Worm (Caenorhabditis elegans) whole organism, L4 larva: ENCODE results near the gene srg-20.

ENCODE experiments used
- F10B5.3 ChIP-seq: sonication (generic microtip); optimal IDR thresholded peaks from 2 replicates; lab custom pipeline; 2016; ENCODE audit warnings: mild to moderate bottlenecking, missing genetic modification characterization, missing compliant biosample characterization
- F37D6.2 ChIP-seq: sonication (generic microtip); optimal IDR thresholded peaks from 2 replicates; lab custom pipeline; 2016; ENCODE audit warnings: mild to moderate bottlenecking, missing genetic modification characterization, missing compliant biosample characterization
- F44E2.7 ChIP-seq: fragments of 200-800 bp; sonication (Bioruptor generic); IDR thresholded peaks from 2 replicates; pipeline ENCODE4 v2.1.2; 2022; ENCODE audit warnings: missing genetic modification characterization, missing compliant biosample characterization
- F49E8.2 ChIP-seq: sonication (generic microtip); optimal IDR thresholded peaks from 2 replicates; lab custom pipeline; 2016; ENCODE audit warnings: missing compliant biosample characterization, mild to moderate bottlenecking, missing genetic modification characterization, borderline replicate concordance
- R02D3.7 ChIP-seq: fragments of 150-350 bp; sonication (generic microtip); optimal IDR thresholded peaks from 3 replicates; lab custom pipeline; 2014; ENCODE audit warnings: missing biosample characterization, missing genetic modification characterization
- Y105C5A.15 ChIP-seq: fragments of 200-800 bp; sonication (Bioruptor generic); IDR thresholded peaks from 2 replicates; pipeline ENCODE4 v1.3.6; 2022; ENCODE audit warnings: missing genetic modification characterization, missing compliant biosample characterization
- Y5F2A.4 ChIP-seq: fragments of 200-800 bp; sonication (Bioruptor generic); optimal IDR thresholded peaks from 2 replicates; lab custom pipeline; 2018; ENCODE audit warnings: mild to moderate bottlenecking, missing genetic modification characterization, missing compliant biosample characterization
- aha-1 ChIP-seq: fragments of 150-350 bp; peaks from one replicate; lab custom pipeline; 2014; ENCODE audit warnings: missing biosample characterization, missing genetic modification characterization
- ama-1 ChIP-seq: fragments of 150-350 bp; optimal IDR thresholded peaks from 2 replicates; lab custom pipeline; 2014; ENCODE audit warnings: inconsistent platforms, mixed read lengths
- ceh-32 ChIP-seq: sonication (generic microtip); optimal IDR thresholded peaks from 2 replicates; lab custom pipeline; 2016; ENCODE audit warnings: mild to moderate bottlenecking, missing genetic modification characterization, missing compliant biosample characterization; ENCODE audit not compliant: poor library complexity
- cey-2 ChIP-seq: sonication (generic microtip); optimal IDR thresholded peaks from 3 replicates; lab custom pipeline; 2017; ENCODE audit warnings: missing genetic modification characterization, mild to moderate bottlenecking, missing compliant biosample characterization, antibody characterized with exemption, borderline replicate concordance; ENCODE audit not compliant: insufficient read depth
- daf-12 ChIP-seq: fragments of 150-350 bp; optimal IDR thresholded peaks from 2 replicates; lab custom pipeline; 2014; ENCODE audit warnings: missing biosample characterization, missing genetic modification reagents, missing genetic modification characterization
- dmd-6 ChIP-seq: fragments of 200-800 bp; sonication (Bioruptor generic); IDR thresholded peaks from 2 replicates; pipeline ENCODE4 v1.3.6; 2022; ENCODE audit warnings: missing genetic modification reagents, missing genetic modification characterization, missing compliant biosample characterization
- egl-27 ChIP-seq: sonication (generic microtip); optimal IDR thresholded peaks from 3 replicates; lab custom pipeline; 2017; ENCODE audit warnings: missing biosample characterization, missing genetic modification reagents, missing genetic modification characterization
- egl-43 ChIP-seq: fragments of 200-800 bp; sonication (Bioruptor generic); IDR thresholded peaks from 2 replicates; pipeline ENCODE4 v1.3.6; 2022; ENCODE audit warnings: missing genetic modification reagents, missing genetic modification characterization, missing compliant biosample characterization
- hlh-11 ChIP-seq: fragments of 200-800 bp; sonication (Bioruptor generic); optimal IDR thresholded peaks from 2 replicates; lab custom pipeline; 2018; ENCODE audit warnings: mild to moderate bottlenecking, missing genetic modification characterization, missing compliant biosample characterization
- hmg-1.1 ChIP-seq: fragments of 200-800 bp; sonication (Bioruptor generic); IDR thresholded peaks from 2 replicates; pipeline ENCODE4 v1.3.6; 2022; ENCODE audit warnings: missing genetic modification reagents, missing genetic modification characterization, missing compliant biosample characterization
- jun-1 ChIP-seq: fragments of 150-350 bp; optimal IDR thresholded peaks from 2 replicates; lab custom pipeline; 2014; ENCODE audit warnings: missing biosample characterization, missing genetic modification reagents, missing genetic modification characterization
- lin-1 ChIP-seq: fragments of 200-800 bp; sonication (Bioruptor generic); IDR thresholded peaks from 2 replicates; pipeline ENCODE4 v1.3.6; 2022; ENCODE audit warnings: missing genetic modification reagents, missing genetic modification characterization, missing compliant biosample characterization
- lin-13 ChIP-seq: fragments of 150-350 bp; optimal IDR thresholded peaks from 2 replicates; lab custom pipeline; 2014; ENCODE audit warnings: missing biosample characterization, missing genetic modification reagents, missing genetic modification characterization
- madf-9 ChIP-seq: fragments of 200-800 bp; sonication (Bioruptor generic); conservative IDR thresholded peaks from 2 replicates; pipeline ENCODE4 v1.3.6; 2022; ENCODE audit warnings: missing genetic modification reagents, missing genetic modification characterization, missing compliant biosample characterization
- mdt-29 ChIP-seq: fragments of 200-800 bp; sonication (Bioruptor generic); IDR thresholded peaks from 2 replicates; pipeline ENCODE4 v1.3.6; 2022; ENCODE audit warnings: missing genetic modification reagents, missing genetic modification characterization, missing compliant biosample characterization
- mes-2 ChIP-seq: sonication (generic microtip); optimal IDR thresholded peaks from 2 replicates; lab custom pipeline; 2016; ENCODE audit warnings: missing genotype, mild to moderate bottlenecking, missing genetic modification characterization, missing compliant biosample characterization; ENCODE audit not compliant: poor library complexity, severe bottlenecking
- nhr-102 ChIP-seq: sonication (generic microtip); optimal IDR thresholded peaks from 2 replicates; lab custom pipeline; 2016; ENCODE audit warnings: mild to moderate bottlenecking, missing genetic modification characterization, moderate library complexity, missing compliant biosample characterization
- nhr-11 ChIP-seq: fragments of 150-350 bp; optimal IDR thresholded peaks from 2 replicates; lab custom pipeline; 2014; ENCODE audit warnings: missing biosample characterization, missing genetic modification characterization
- nhr-111 ChIP-seq: fragments of 200-800 bp; sonication (Bioruptor generic); optimal IDR thresholded peaks from 2 replicates; lab custom pipeline; 2018; ENCODE audit warnings: mild to moderate bottlenecking, missing genetic modification characterization, missing compliant biosample characterization
- nhr-25 ChIP-seq: sonication (generic microtip); optimal IDR thresholded peaks from 2 replicates; lab custom pipeline; 2017; ENCODE audit warnings: missing genetic modification characterization, mild to moderate bottlenecking, missing compliant biosample characterization, antibody characterized with exemption, moderate library complexity, borderline replicate concordance; ENCODE audit not compliant: insufficient read depth
- nhr-28 ChIP-seq: fragments of 150-350 bp; optimal IDR thresholded peaks from 2 replicates; lab custom pipeline; 2014; ENCODE audit warnings: missing biosample characterization, missing genetic modification characterization
- pqm-1 ChIP-seq: sonication (generic microtip); optimal IDR thresholded peaks from 2 replicates; lab custom pipeline; 2017; ENCODE audit warnings: missing biosample characterization, missing genetic modification characterization
- saeg-2 ChIP-seq: fragments of 200-800 bp; sonication (Bioruptor generic); IDR thresholded peaks from 2 replicates; pipeline ENCODE4 v1.3.6; 2022; ENCODE audit warnings: missing genetic modification reagents, missing genetic modification characterization, missing compliant biosample characterization
- set-16 ChIP-seq: fragments of 200-800 bp; sonication (Bioruptor generic); IDR thresholded peaks from 2 replicates; pipeline ENCODE4 v1.3.6; 2022; ENCODE audit warnings: missing genetic modification reagents, missing genetic modification characterization, missing compliant biosample characterization
- skn-1 ChIP-seq: fragments of 150-350 bp; optimal IDR thresholded peaks from 2 replicates; lab custom pipeline; 2014; ENCODE audit warnings: missing biosample characterization, missing genetic modification characterization
- spr-1 ChIP-seq: sonication (generic microtip); optimal IDR thresholded peaks from 2 replicates; lab custom pipeline; 2016; ENCODE audit warnings: mild to moderate bottlenecking, missing genetic modification characterization, missing compliant biosample characterization
- unc-130 ChIP-seq: sonication (generic microtip); optimal IDR thresholded peaks from 2 replicates; lab custom pipeline; 2016; ENCODE audit warnings: missing genetic modification reagents, missing genetic modification characterization, missing compliant biosample characterization
- zag-1 ChIP-seq: fragments of 150-350 bp; optimal IDR thresholded peaks from 2 replicates; lab custom pipeline; 2014; ENCODE audit warnings: missing biosample characterization, missing genetic modification characterization
- zfp-2 ChIP-seq: sonication (generic microtip); optimal IDR thresholded peaks from 2 replicates; lab custom pipeline; 2016; ENCODE audit warnings: mild to moderate bottlenecking, missing genetic modification characterization, missing compliant biosample characterization
- ztf-7 ChIP-seq: fragments of 150-350 bp; optimal IDR thresholded peaks from 2 replicates; lab custom pipeline; 2014; ENCODE audit warnings: missing biosample characterization, missing genetic modification characterization

srg-20 gene

DNA sequence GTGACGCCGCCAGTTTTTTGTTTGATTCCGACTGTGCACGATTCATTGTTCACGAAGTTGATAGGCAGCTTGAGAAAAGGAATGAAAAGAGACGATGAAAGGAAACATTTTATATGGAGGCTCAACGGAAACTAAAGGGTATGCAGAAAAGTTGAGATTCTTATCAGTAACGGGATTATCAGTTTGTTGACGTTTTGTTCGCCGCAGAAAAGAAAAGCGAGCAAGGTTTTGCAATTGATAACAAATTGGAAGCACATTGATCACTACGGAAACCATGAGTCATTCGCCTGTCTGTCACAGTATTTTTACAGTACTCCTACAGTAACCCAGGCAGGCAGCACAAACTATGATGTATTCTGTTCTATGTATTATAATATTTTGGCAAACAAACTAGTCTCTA, 523 bp upstream of the srg-20 start:
- TF ChIP-seq nhr-25 (tag; lab: Kevin White, UChicago) (no peak), nhr-28 (tag; lab: Kevin White, UChicago) (peak; percentile 4), egl-27 (tag; lab: Kevin White, UChicago) (no peak), aha-1 (peak; percentile 46), unc-130 (GFP tag; lab: Kevin White, UChicago) (no peak), madf-9 (no peak), nhr-111 (GFP tag; lab: Kevin White, UChicago) (no peak), ama-1 (lab: Kevin White, UChicago) (no peak), mes-2 (tag; lab: Kevin White, UChicago) (no peak), nhr-102 (tag; lab: Kevin White, UChicago) (no peak), daf-12 (no peak), skn-1 (tag; lab: Kevin White, UChicago) (no peak), F49E8.2 (tag; lab: Kevin White, UChicago) (no peak), dmd-6 (GFP tag; lab: Robert Waterston, UW) (peak; percentile 52; the same call in 1 of the 2 replicates), Y105C5A.15 (GFP tag; lab: Robert Waterston, UW) (no peak), ztf-7 (tag; lab: Kevin White, UChicago) (no peak)

DNA sequence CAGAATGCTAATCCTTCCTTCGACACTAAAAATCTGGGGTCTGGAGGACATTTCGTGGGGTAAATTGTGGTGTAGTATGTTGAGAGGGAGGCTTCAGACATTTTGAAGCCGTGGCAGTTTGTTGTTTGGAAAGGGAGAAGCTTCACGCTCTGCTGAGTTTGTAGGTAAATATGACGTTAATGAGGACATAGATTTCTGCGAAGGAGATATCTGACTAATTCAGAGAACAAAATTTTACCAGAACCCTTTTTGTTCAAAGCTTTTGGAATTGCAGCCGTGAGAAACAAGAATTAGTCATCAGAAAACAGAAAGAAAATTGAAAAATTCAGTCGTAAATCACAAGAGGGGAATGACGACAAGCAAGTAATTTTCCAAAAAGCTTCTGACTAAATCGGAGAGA, 4.0 kb downstream of the srg-20 start, which contains the start of gene srh-72:
Gene srh-72 (minus strand): TSS at position 101 of the 400 bp plus-strand sequence.
- TF ChIP-seq lin-1 (GFP tag; lab: Robert Waterston, UW) (no peak), zag-1 (tag; lab: Kevin White, UChicago) (no peak), daf-12 (no peak), zfp-2 (no peak), F10B5.3 (no peak), lin-13 (GFP tag; lab: Kevin White, UChicago) (no peak), hmg-1.1 (GFP tag; lab: Robert Waterston, UW) (no peak), spr-1 (tag; lab: Kevin White, UChicago) (no peak), jun-1 (tag; lab: Kevin White, UChicago) (no peak), Y5F2A.4 (GFP tag; lab: Kevin White, UChicago) (no peak), R02D3.7 (no peak), ztf-7 (tag; lab: Kevin White, UChicago) (no peak)

DNA sequence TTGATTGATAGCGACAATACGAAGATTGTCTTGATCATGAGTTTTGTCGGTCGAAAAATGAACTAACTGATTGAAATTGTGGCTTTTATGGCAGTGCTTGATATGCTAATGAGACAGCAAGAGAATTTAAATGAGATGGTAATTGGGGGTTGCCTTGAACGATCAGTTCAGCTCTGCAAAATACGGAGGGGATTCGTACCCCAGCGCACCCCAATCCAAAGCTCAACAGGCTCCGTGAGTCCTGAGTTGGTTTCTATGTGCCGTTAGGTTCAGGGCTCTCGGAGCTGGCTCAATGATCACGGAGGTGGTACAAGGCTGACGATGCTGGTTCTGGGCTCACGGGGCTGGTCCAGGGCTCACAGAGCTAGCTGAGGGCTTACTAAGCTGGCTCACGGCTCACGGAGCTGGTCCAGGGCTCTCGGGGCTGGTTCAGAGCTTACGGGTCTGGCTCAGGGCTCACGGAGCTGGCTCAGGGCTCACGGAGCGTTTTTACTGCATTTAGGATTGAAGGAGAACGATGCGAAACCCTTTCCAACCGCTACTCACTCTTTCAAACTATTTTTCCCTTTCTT, 8.4 kb downstream of the srg-20 start, which contains the start of gene ZC204.6:
Gene ZC204.6 (minus strand): TSS at position 51 of the 572 bp plus-strand sequence.
- TF ChIP-seq aha-1, result peak; percentile 42
- TF ChIP-seq set-16, result peak; percentile 93
- TF ChIP-seq F37D6.2 (tag; lab: Kevin White, UChicago), result no peak
- TF ChIP-seq saeg-2, result no peak
- TF ChIP-seq ceh-32, result no peak
- TF ChIP-seq pqm-1, result no peak
- TF ChIP-seq egl-43 (GFP tag; lab: Robert Waterston, UW), result 0 out of 2 replicates have a peak, but pooled peaks have one; percentile 27
- TF ChIP-seq F44E2.7 (GFP tag; lab: Robert Waterston, UW), result no peak
- TF ChIP-seq nhr-11, result no peak
- TF ChIP-seq hlh-11, result no peak

DNA sequence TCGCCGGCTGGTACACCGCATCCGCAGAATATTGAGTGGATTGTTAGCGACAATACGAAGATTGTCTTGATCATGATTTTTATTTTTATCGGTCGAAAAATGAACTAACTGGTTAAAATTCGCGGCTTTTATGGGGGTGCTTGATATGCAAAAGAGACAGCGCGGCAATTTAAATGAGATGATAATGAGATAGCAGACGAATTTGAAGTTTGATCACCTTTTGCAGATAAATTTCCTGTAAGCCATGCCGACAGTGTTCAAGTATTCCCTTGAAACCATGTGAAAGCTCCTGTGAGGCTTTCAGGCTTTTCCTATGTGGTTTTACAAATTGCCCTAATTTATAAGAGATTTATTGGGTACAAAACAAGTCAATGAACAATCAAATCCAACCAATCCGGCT, 9.7 kb downstream of the srg-20 start, which contains the start of gene ZC204.17:
Gene ZC204.17 (minus strand): TSS at position 101 of the 400 bp plus-strand sequence.
- TF ChIP-seq daf-12 (no peak), mdt-29 (GFP tag; lab: Robert Waterston, UW) (no peak), zfp-2 (no peak), nhr-102 (tag; lab: Kevin White, UChicago) (no peak), cey-2 (no peak)
